Worm (Caenorhabditis elegans): ENCODE results near the gene pqn-25.

DNA sequence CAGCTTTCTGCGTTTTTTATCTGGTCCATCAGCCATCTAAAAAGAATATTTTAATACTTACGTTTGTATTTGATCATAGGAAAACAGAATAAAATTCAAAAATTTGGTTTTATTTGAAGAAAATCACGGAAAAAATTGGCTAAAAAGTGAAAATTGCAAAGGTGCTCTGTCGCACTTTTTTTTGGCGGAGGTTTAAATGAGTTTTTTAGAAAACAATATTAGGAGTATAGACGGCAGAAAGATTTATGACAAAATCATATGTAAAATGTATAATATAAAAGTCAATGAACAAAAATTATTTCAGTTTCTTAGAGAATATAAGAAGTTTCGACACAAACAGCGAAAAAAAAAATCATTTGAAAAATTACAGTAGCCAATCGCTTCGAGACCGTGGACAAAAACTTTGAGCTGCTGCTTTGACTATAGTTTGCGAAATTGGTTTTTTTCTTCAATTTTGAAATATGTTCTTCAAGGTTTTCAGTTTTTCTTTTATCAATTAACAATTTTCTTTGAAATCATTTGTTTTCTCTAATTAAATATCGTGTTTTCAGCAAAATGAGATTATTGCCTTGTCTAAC lies 28.6 kb downstream of the pqn-25 start, which contains the start of the genes R02F2.7 and R02F2.4:
- TF ChIP-seq ama-1 (optimal IDR thresholded peaks at IDR 0.05) (no peak), tbx-11 (GFP tag; IDR thresholded peaks at IDR 0.05) (no peak), B0310.2 (tag; optimal IDR thresholded peaks at IDR 0.05) (no peak), flt-1 (GFP tag; IDR thresholded peaks at IDR 0.05) (no peak), ceh-13 (GFP tag; optimal IDR thresholded peaks at IDR 0.05) (no peak), sea-1 (GFP tag; conservative IDR thresholded peaks at IDR 0.05) (no peak), hnd-1 (tag; optimal IDR thresholded peaks at IDR 0.05) (no peak)
